Worm (Caenorhabditis elegans): Measurements from ENCODE around the gene T27D12.1.

DNA sequence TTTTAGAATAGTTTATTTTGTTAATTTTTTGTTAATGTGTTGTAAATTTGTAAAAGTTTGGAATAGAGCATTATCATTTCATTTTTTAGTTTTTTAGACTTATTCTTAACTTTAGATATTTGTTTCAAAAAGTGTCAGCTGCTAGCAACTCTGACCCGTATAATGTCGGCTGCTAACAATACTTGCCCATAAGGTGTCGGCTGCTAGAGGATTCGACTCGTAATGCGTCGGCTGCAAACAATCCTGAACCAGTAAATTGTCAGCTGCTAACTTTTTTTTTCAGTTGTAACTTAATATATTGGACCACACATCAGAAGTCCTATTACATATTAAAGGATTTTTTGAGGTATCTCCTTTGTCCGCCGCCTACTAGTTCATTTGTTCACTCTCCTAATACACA lies 349 bp downstream of the T27D12.1 start:
- no peak for TF ChIP-seq ceh-58 (GFP tag; IDR thresholded peaks at IDR 0.05)
- no peak for TF ChIP-seq F57A8.1 (GFP tag; optimal IDR thresholded peaks at IDR 0.05)
- TF ChIP-seq ets-4 (GFP tag; optimal IDR thresholded peaks at IDR 0.05) = no peak
- no peak for TF ChIP-seq him-1 (tag; optimal IDR thresholded peaks at IDR 0.05)
- no peak for TF ChIP-seq rcor-1 (GFP tag; IDR thresholded peaks at IDR 0.05)
- no peak for TF ChIP-seq aptf-3 (GFP tag; IDR thresholded peaks at IDR 0.05)
- no peak for TF ChIP-seq madf-10 (tag; optimal IDR thresholded peaks at IDR 0.05)
- TF ChIP-seq cebp-2 (GFP tag; IDR thresholded peaks at IDR 0.05) = no peak
- TF ChIP-seq attf-6 (GFP tag; IDR thresholded peaks at IDR 0.05) = no peak
- TF ChIP-seq mxl-1 (tag; optimal IDR thresholded peaks at IDR 0.05) = no peak
- TF ChIP-seq sdz-38 (tag; optimal IDR thresholded peaks at IDR 0.05) = no peak
